Fruit fly (Drosophila melanogaster) whole organism, prepupa: ENCODE results near the gene CG43673.

ENCODE experiments used
- Blimp-1 ChIP-seq: fragments of 200-800 bp; sonication (Bioruptor generic); optimal IDR thresholded peaks from 3 replicates; lab custom pipeline; 2017; ENCODE audit warnings: missing biosample characterization, missing genetic modification characterization, mild to moderate bottlenecking, moderate library complexity, missing genetic modification reagents
- CG10669 ChIP-seq: fragments of 200-800 bp; sonication (Bioruptor generic); optimal IDR thresholded peaks from 3 replicates; lab custom pipeline; 2018; ENCODE audit warnings: missing biosample characterization, mild to moderate bottlenecking, missing genetic modification characterization, moderate library complexity
- CG11294 ChIP-seq: fragments of 200-800 bp; sonication (Bioruptor generic); IDR thresholded peaks from 2 replicates; pipeline ENCODE4 v1.3.6; 2022; ENCODE audit warnings: missing biosample characterization, missing genetic modification characterization
- CG11762 ChIP-seq: fragments of 200-800 bp; sonication (Bioruptor generic); optimal IDR thresholded peaks from 3 replicates; lab custom pipeline; 2016; ENCODE audit warnings: missing biosample characterization, missing genetic modification characterization; ENCODE audit not compliant: insufficient read depth
- CG11902 ChIP-seq: fragments of 200-800 bp; sonication (Bioruptor generic); optimal IDR thresholded peaks from 3 replicates; lab custom pipeline; 2016; ENCODE audit warnings: missing biosample characterization, missing genetic modification characterization
- CG15336 ChIP-seq: fragments of 200-800 bp; sonication (Bioruptor generic); IDR thresholded peaks from 2 replicates; pipeline ENCODE4 v1.3.6; 2022; ENCODE audit warnings: missing biosample characterization, missing genetic modification characterization
- CG1621 ChIP-seq: fragments of 200-800 bp; sonication (Bioruptor generic); optimal IDR thresholded peaks from 3 replicates; lab custom pipeline; 2018; ENCODE audit warnings: missing biosample characterization, mild to moderate bottlenecking, missing genetic modification characterization
- CG31627 ChIP-seq: fragments of 200-800 bp; sonication (Bioruptor generic); optimal IDR thresholded peaks from 3 replicates; lab custom pipeline; 2016; ENCODE audit warnings: missing biosample characterization, missing genetic modification characterization
- CG34406 ChIP-seq: fragments of 200-800 bp; sonication (Bioruptor generic); optimal IDR thresholded peaks from 3 replicates; lab custom pipeline; 2016; ENCODE audit warnings: missing biosample characterization, missing genetic modification characterization
- CG3919 ChIP-seq: fragments of 200-800 bp; sonication (Bioruptor generic); optimal IDR thresholded peaks from 3 replicates; lab custom pipeline; 2016; ENCODE audit warnings: missing biosample characterization, missing genetic modification characterization
- CG4318 ChIP-seq: fragments of 200-800 bp; sonication (Bioruptor generic); optimal IDR thresholded peaks from 3 replicates; lab custom pipeline; 2017; ENCODE audit warnings: missing biosample characterization, mild to moderate bottlenecking, missing genetic modification characterization
- CG6163 ChIP-seq: fragments of 200-800 bp; sonication (Bioruptor generic); IDR thresholded peaks from 3 replicates; pipeline ENCODE4 v1.3.6; 2022; ENCODE audit warnings: missing biosample characterization, missing genetic modification characterization
- CG6276 ChIP-seq: fragments of 200-800 bp; sonication (Bioruptor generic); optimal IDR thresholded peaks from 2 replicates; lab custom pipeline; 2017; ENCODE audit warnings: missing biosample characterization, mild to moderate bottlenecking, missing genetic modification characterization
- CG6792 ChIP-seq: fragments of 200-800 bp; sonication (Bioruptor generic); optimal IDR thresholded peaks from 3 replicates; lab custom pipeline; 2016; ENCODE audit warnings: missing biosample characterization, missing genetic modification characterization
- CG6808 ChIP-seq: fragments of 200-800 bp; sonication (Bioruptor generic); optimal IDR thresholded peaks from 3 replicates; lab custom pipeline; 2017; ENCODE audit warnings: missing biosample characterization, missing genetic modification characterization, mild to moderate bottlenecking, moderate library complexity, missing genetic modification reagents
- CG6854 ChIP-seq: fragments of 200-800 bp; sonication (Bioruptor generic); optimal IDR thresholded peaks from 2 replicates; lab custom pipeline; 2017; ENCODE audit warnings: missing biosample characterization, mild to moderate bottlenecking, missing genetic modification characterization
- CG7368 ChIP-seq: fragments of 200-800 bp; sonication (Bioruptor generic); optimal IDR thresholded peaks from 3 replicates; lab custom pipeline; 2016; ENCODE audit warnings: missing biosample characterization, missing genetic modification characterization
- CG8319 ChIP-seq: fragments of 200-800 bp; sonication (Bioruptor generic); optimal IDR thresholded peaks from 3 replicates; lab custom pipeline; 2016; ENCODE audit warnings: missing biosample characterization, missing genetic modification characterization
- CG9139 ChIP-seq: fragments of 200-800 bp; sonication (Bioruptor generic); optimal IDR thresholded peaks from 3 replicates; lab custom pipeline; 2017; ENCODE audit warnings: missing biosample characterization, mild to moderate bottlenecking, missing genetic modification characterization
- Eip75B ChIP-seq: fragments of 200-800 bp; sonication (Bioruptor generic); optimal IDR thresholded peaks from 3 replicates; lab custom pipeline; 2016; ENCODE audit warnings: missing biosample characterization, missing genetic modification characterization
- Eip93F ChIP-seq: fragments of 200-800 bp; sonication (Bioruptor generic); optimal IDR thresholded peaks from 2 replicates; lab custom pipeline; 2016; ENCODE audit warnings: missing biosample characterization, mild to moderate bottlenecking, missing genetic modification characterization
- Ets21C ChIP-seq: fragments of 200-800 bp; sonication (Bioruptor generic); optimal IDR thresholded peaks from 3 replicates; lab custom pipeline; 2016; ENCODE audit warnings: missing biosample characterization, missing genetic modification characterization
- Gug ChIP-seq: fragments of 200-800 bp; sonication (Bioruptor generic); IDR thresholded peaks from 2 replicates; pipeline ENCODE4 v1.3.6; 2022; ENCODE audit warnings: missing biosample characterization, missing genetic modification characterization
- Hr38 ChIP-seq: sonication (Bioruptor generic); optimal IDR thresholded peaks from 2 replicates; lab custom pipeline; 2016; ENCODE audit warnings: missing biosample characterization, missing genetic modification characterization
- Hr39 ChIP-seq: fragments of 200-800 bp; sonication (Bioruptor generic); optimal IDR thresholded peaks from 2 replicates; lab custom pipeline; 2016; ENCODE audit warnings: missing biosample characterization, missing genetic modification characterization
- Hr4 ChIP-seq: fragments of 200-800 bp; sonication (Bioruptor generic); optimal IDR thresholded peaks from 3 replicates; lab custom pipeline; 2016; ENCODE audit warnings: missing biosample characterization, missing genetic modification characterization
- Met ChIP-seq: fragments of 200-800 bp; sonication (Bioruptor generic); optimal IDR thresholded peaks from 3 replicates; lab custom pipeline; 2016; ENCODE audit warnings: missing biosample characterization, missing genetic modification characterization
- OdsH ChIP-seq: fragments of 200-800 bp; sonication (Bioruptor generic); optimal IDR thresholded peaks from 3 replicates; lab custom pipeline; 2016; ENCODE audit warnings: missing biosample characterization, missing genetic modification characterization
- Smox ChIP-seq: fragments of 200-800 bp; sonication (Bioruptor generic); optimal IDR thresholded peaks from 3 replicates; lab custom pipeline; 2016; ENCODE audit warnings: missing biosample characterization, missing genetic modification characterization
- Sox102F ChIP-seq: fragments of 200-800 bp; sonication (Bioruptor generic); optimal IDR thresholded peaks from 2 replicates; lab custom pipeline; 2016; ENCODE audit warnings: missing biosample characterization, mild to moderate bottlenecking, missing genetic modification characterization
- Sox15 ChIP-seq: fragments of 200-800 bp; sonication (Bioruptor generic); optimal IDR thresholded peaks from 3 replicates; lab custom pipeline; 2016; ENCODE audit warnings: missing biosample characterization, missing genetic modification characterization
- achi ChIP-seq: fragments of 200-800 bp; sonication (Bioruptor generic); optimal IDR thresholded peaks from 3 replicates; lab custom pipeline; 2016; ENCODE audit warnings: missing biosample characterization, missing genetic modification characterization
- acj6 ChIP-seq: fragments of 200-800 bp; sonication (Bioruptor generic); optimal IDR thresholded peaks from 3 replicates; lab custom pipeline; 2016; ENCODE audit warnings: missing biosample characterization, missing genetic modification characterization
- cyc ChIP-seq: fragments of 200-800 bp; sonication (Bioruptor generic); optimal IDR thresholded peaks from 3 replicates; lab custom pipeline; 2016; ENCODE audit warnings: missing biosample characterization, missing genetic modification characterization
- dac ChIP-seq: fragments of 200-800 bp; sonication (Bioruptor generic); optimal IDR thresholded peaks from 2 replicates; lab custom pipeline; 2017; ENCODE audit warnings: missing biosample characterization, mild to moderate bottlenecking, missing genetic modification characterization
- dsx ChIP-seq: fragments of 200-800 bp; optimal IDR thresholded peaks from 3 replicates; lab custom pipeline; 2019; ENCODE audit warnings: missing biosample characterization, mild to moderate bottlenecking, missing genetic modification characterization, moderate library complexity; ENCODE audit not compliant: poor library complexity, severe bottlenecking
- eg ChIP-seq: fragments of 200-800 bp; sonication (Bioruptor generic); IDR thresholded peaks from 3 replicates; pipeline ENCODE4 v1.3.6; 2022; ENCODE audit warnings: missing biosample characterization, missing genetic modification characterization
- esn ChIP-seq: fragments of 200-800 bp; sonication (Bioruptor generic); optimal IDR thresholded peaks from 2 replicates; lab custom pipeline; 2016; ENCODE audit warnings: missing biosample characterization, mild to moderate bottlenecking, missing genetic modification characterization, moderate library complexity
- fd59A ChIP-seq: fragments of 200-800 bp; sonication (Bioruptor generic); optimal IDR thresholded peaks from 2 replicates; lab custom pipeline; 2017; ENCODE audit warnings: missing biosample characterization, mild to moderate bottlenecking, missing genetic modification characterization, missing genetic modification reagents
- fd85E ChIP-seq: fragments of 200-800 bp; sonication (Bioruptor generic); optimal IDR thresholded peaks from 3 replicates; lab custom pipeline; 2016; ENCODE audit warnings: missing biosample characterization, missing genetic modification characterization
- fkh ChIP-seq: fragments of 200-800 bp; sonication (Bioruptor generic); optimal IDR thresholded peaks from 3 replicates; lab custom pipeline; 2017; ENCODE audit warnings: missing biosample characterization, mild to moderate bottlenecking, missing genetic modification characterization, moderate library complexity
- lz ChIP-seq: fragments of 200-800 bp; sonication (Bioruptor generic); optimal IDR thresholded peaks from 3 replicates; lab custom pipeline; 2016; ENCODE audit warnings: missing biosample characterization, missing genetic modification characterization
- spab ChIP-seq: fragments of 200-800 bp; sonication (Bioruptor generic); optimal IDR thresholded peaks from 2 replicates; lab custom pipeline; 2017; ENCODE audit warnings: missing biosample characterization, mild to moderate bottlenecking, missing genetic modification characterization, missing genetic modification reagents
- ss ChIP-seq, 2 experiments: fragments of 200-800 bp; sonication (Bioruptor generic); optimal IDR thresholded peaks; 2 replicates in 1 of 2; 3 replicates in 1 of 2; lab custom pipeline; 2017 to 2018; ENCODE audit warnings: mild to moderate bottlenecking in 2 of 2, missing biosample characterization in 2 of 2, missing genetic modification characterization in 2 of 2, moderate library complexity in 1 of 2
- svp ChIP-seq: fragments of 200-800 bp; sonication (Bioruptor generic); peaks from one replicate; lab custom pipeline; 2016; ENCODE audit warnings: missing biosample characterization, missing genetic modification characterization
- topi ChIP-seq: fragments of 200-800 bp; sonication (Bioruptor generic); optimal IDR thresholded peaks from 3 replicates; lab custom pipeline; 2016; ENCODE audit warnings: missing biosample characterization, missing genetic modification characterization
- vri ChIP-seq: fragments of 200-800 bp; sonication (Bioruptor generic); optimal IDR thresholded peaks from 3 replicates; lab custom pipeline; 2016; ENCODE audit warnings: missing biosample characterization, mild to moderate bottlenecking, missing genetic modification characterization

The CG43673 gene

dm6 chrX:15786242-15786641 is 7.3 kb downstream of the CG43673 start:
- TF ChIP-seq CG8319 (GFP tag; lab: Kevin White, UChicago), result no peak
- TF ChIP-seq Smox (GFP tag; lab: Kevin White, UChicago), result no peak
- peak; percentile 11 for TF ChIP-seq CG1621 (tag; lab: Kevin White, UChicago)

dm6 chrX:15788235-15789187 is 9.6 kb downstream of the CG43673 start, which contains the start of gene Rhp:
Gene Rhp (plus strand): TSS chrX:15788897.
- TF ChIP-seq svp (GFP tag; lab: Kevin White, UChicago) (no peak), cyc (GFP tag; lab: Kevin White, UChicago) (peak; percentile 8), fd85E (GFP tag; lab: Kevin White, UChicago) (peak; percentile 34), Hr39 (GFP tag; lab: Kevin White, UChicago) (no peak), vri (GFP tag; lab: Kevin White, UChicago) (peak; percentile 40), CG6854 (GFP tag; lab: Kevin White, UChicago) (peak; percentile 83), CG6792 (GFP tag; lab: Kevin White, UChicago) (peak; percentile 62), CG7368 (GFP tag; lab: Kevin White, UChicago) (peak; percentile 74), CG34406 (GFP tag; lab: Kevin White, UChicago) (peak; percentile 60), CG4318 (GFP tag; lab: Kevin White, UChicago) (no peak), fd59A (GFP tag; lab: Kevin White, UChicago) (no peak), Sox102F (no peak), CG8319 (GFP tag; lab: Kevin White, UChicago) (peak; percentile 22), topi (peak; percentile 46), eg (GFP tag; lab: Robert Waterston, UW) (peak; percentile 47; the same call in 1 of the 3 replicates), Blimp-1 (GFP tag; lab: Kevin White, UChicago) (peak; percentile 34), dac (GFP tag; lab: Kevin White, UChicago) (no peak), Met (GFP tag; lab: Kevin White, UChicago) (no peak), lz (GFP tag; lab: Kevin White, UChicago) (peak; percentile 40), CG11902 (GFP tag; lab: Kevin White, UChicago) (no peak), CG1621 (tag; lab: Kevin White, UChicago) (peak; percentile 55), CG9139 (GFP tag; lab: Kevin White, UChicago) (peak; percentile 69), Ets21C (GFP tag; lab: Kevin White, UChicago) (no peak), Sox15 (GFP tag; lab: Kevin White, UChicago) (no peak), CG31627 (GFP tag; lab: Kevin White, UChicago) (no peak), esn (GFP tag; lab: Kevin White, UChicago) (peak; percentile 54), CG6808 (GFP tag; lab: Kevin White, UChicago) (peak; percentile 79), CG6276 (GFP tag; lab: Kevin White, UChicago) (no peak), CG11294 (GFP tag; lab: Robert Waterston, UW) (no peak), ss (GFP tag; optimal IDR thresholded peaks at IDR 0.05; lab: Kevin White, UChicago) (peak in 1 of 2 experiments; percentile 65), CG6163 (peak; percentile 34; the same call in 2 of the 3 replicates), Hr4 (GFP tag; lab: Kevin White, UChicago) (no peak), CG3919 (GFP tag; lab: Kevin White, UChicago) (peak; percentile 52), OdsH (GFP tag; lab: Kevin White, UChicago) (peak; percentile 56), achi (GFP tag; lab: Kevin White, UChicago) (peak; percentile 31), acj6 (GFP tag; lab: Kevin White, UChicago) (peak; percentile 46), CG10669 (GFP tag; lab: Kevin White, UChicago) (peak; percentile 76), fkh (GFP tag; lab: Kevin White, UChicago) (peak; percentile 64), Hr38 (GFP tag; lab: Kevin White, UChicago) (no peak), dsx (peak; percentile 47), Eip75B (peak; percentile 40), Eip93F (GFP tag; lab: Kevin White, UChicago) (no peak), Gug (GFP tag; lab: Robert Waterston, UW) (no peak), CG15336 (GFP tag; lab: Robert Waterston, UW) (no peak), spab (GFP tag; lab: Kevin White, UChicago) (no peak), Smox (GFP tag; lab: Kevin White, UChicago) (peak; percentile 56), CG11762 (GFP tag; lab: Kevin White, UChicago) (peak; percentile 47)
